Fruit fly (Drosophila melanogaster): Measurements from ENCODE around the gene Nepl15.
A peak's percentile ranks its signal among the peaks of the same experiment; 100 is the strongest.

Nepl15 gene

dm6 chr3R:22719607-22719949 lies 46.4 kb downstream of the Nepl15 start (continued):
- TF ChIP-seq CG8924 (tag; optimal IDR thresholded peaks at IDR 0.05) (peak; percentile 25), H2.0 (GFP tag; IDR thresholded peaks at IDR 0.05) (peak; percentile 34), p53 (GFP tag; optimal IDR thresholded peaks at IDR 0.05) (no peak), Hand (GFP tag; optimal IDR thresholded peaks at IDR 0.05) (no peak), CG3847 (GFP tag; IDR thresholded peaks at IDR 0.05) (0 out of 2 replicates have a peak, but pooled peaks have one; percentile 18), CoRest (tag; optimal IDR thresholded peaks at IDR 0.05) (peak; percentile 40), sisA (GFP tag; IDR thresholded peaks at IDR 0.05) (peak; percentile 44; the same call in 1 of the 2 replicates), dpn (GFP tag; optimal IDR thresholded peaks at IDR 0.05) (no peak), sug (tag; optimal IDR thresholded peaks at IDR 0.05) (no peak), CG2712 (tag; optimal IDR thresholded peaks at IDR 0.05) (peak; percentile 62), CG5245 (GFP tag; optimal IDR thresholded peaks at IDR 0.05) (no peak), crc (GFP tag; optimal IDR thresholded peaks at IDR 0.05) (no peak), Sin3A (optimal IDR thresholded peaks at IDR 0.05) (no peak), CG10267 (tag; optimal IDR thresholded peaks at IDR 0.05) (peak; percentile 51), ind (GFP tag; optimal IDR thresholded peaks at IDR 0.05) (peak; percentile 25), ci (GFP tag; IDR thresholded peaks at IDR 0.05) (peak; percentile 40; the same call in 1 of the 3 replicates), lilli (GFP tag; optimal IDR thresholded peaks at IDR 0.05) (peak; percentile 14), Blimp-1 (GFP tag; optimal IDR thresholded peaks at IDR 0.05) (peak; percentile 60), hkb (optimal IDR thresholded peaks at IDR 0.05) (no peak), hkb (GFP tag; IDR thresholded peaks at IDR 0.05) (0 out of 2 replicates have a peak, but pooled peaks have one; percentile 15), CG9817 (tag; optimal IDR thresholded peaks at IDR 0.05) (peak; percentile 23), bbx (GFP tag; IDR thresholded peaks at IDR 0.05; ENCODE audit: partially characterized antibody) (no peak), Side (GFP tag; optimal IDR thresholded peaks at IDR 0.05) (peak; percentile 9), exex (tag; optimal IDR thresholded peaks at IDR 0.05) (no peak), usp (GFP tag; optimal IDR thresholded peaks at IDR 0.05) (no peak), CG12236 (GFP tag; optimal IDR thresholded peaks at IDR 0.05) (no peak), lola (GFP tag; optimal IDR thresholded peaks at IDR 0.05) (peak in 1 of 3 experiments; percentile 26), bigmax (GFP tag; optimal IDR thresholded peaks at IDR 0.05) (no peak), CG31441 (GFP tag; IDR thresholded peaks at IDR 0.05) (peak; percentile 44; the same call in 1 of the 2 replicates), Dp (GFP tag; optimal IDR thresholded peaks at IDR 0.05) (no peak), org-1 (GFP tag; optimal IDR thresholded peaks at IDR 0.05) (peak; percentile 5), toy (GFP tag; IDR thresholded peaks at IDR 0.05) (no peak), CG14710 (tag; optimal IDR thresholded peaks at IDR 0.05) (peak; percentile 55), zen2 (GFP tag; IDR thresholded peaks at IDR 0.05; ENCODE audit: partially characterized antibody) (no peak), tap (tag; optimal IDR thresholded peaks at IDR 0.05) (peak; percentile 8), ATbp (GFP tag; optimal IDR thresholded peaks at IDR 0.05) (peak; percentile 16), sens (GFP tag) (peak; percentile 86), CG1233 (GFP tag; optimal IDR thresholded peaks at IDR 0.05) (peak; percentile 3), gem (tag; optimal IDR thresholded peaks at IDR 0.05) (peak; percentile 67), gsb (GFP tag; IDR thresholded peaks at IDR 0.05) (no peak), Hey (tag; optimal IDR thresholded peaks at IDR 0.05) (no peak), fd96Cb (tag; optimal IDR thresholded peaks at IDR 0.05) (peak; percentile 33), CG15696 (tag; optimal IDR thresholded peaks at IDR 0.05) (peak; percentile 46), dmrt99B (tag; optimal IDR thresholded peaks at IDR 0.05) (peak; percentile 65), zfh1 (GFP tag; IDR thresholded peaks at IDR 0.05) (no peak), CG17829 (tag; optimal IDR thresholded peaks at IDR 0.05) (peak; percentile 47), CG43689 (GFP tag; IDR thresholded peaks at IDR 0.05) (no peak), lab (GFP tag; optimal IDR thresholded peaks at IDR 0.05) (peak; percentile 36), esg (GFP tag; conservative IDR thresholded peaks at IDR 0.05) (peak; percentile 23; the same call in 1 of the 2 replicates), Meics (GFP tag; optimal IDR thresholded peaks at IDR 0.05) (peak; percentile 6), zfh2 (GFP tag; optimal IDR thresholded peaks at IDR 0.05) (no peak)
